Worm (Caenorhabditis elegans) whole organism, L1 larva: ENCODE results near the gene mbk-2.

Source experiments
- C16A3.4 ChIP-seq: fragments of 150-350 bp; optimal IDR thresholded peaks from 2 replicates; lab custom pipeline; 2014; ENCODE audit warnings: missing biosample characterization, missing genetic modification characterization
- C34B4.2 ChIP-seq: sonication (generic microtip); optimal IDR thresholded peaks from 2 replicates; lab custom pipeline; 2017; ENCODE audit warnings: mild to moderate bottlenecking, missing genetic modification characterization, missing compliant biosample characterization
- Y116A8C.19 ChIP-seq: sonication (generic microtip); optimal IDR thresholded peaks from 2 replicates; lab custom pipeline; 2016; ENCODE audit warnings: missing compliant biosample characterization, missing genetic modification characterization, borderline replicate concordance
- aha-1 ChIP-seq: fragments of 150-350 bp; optimal IDR thresholded peaks from 2 replicates; lab custom pipeline; 2014; ENCODE audit warnings: missing biosample characterization, missing genetic modification characterization
- ceh-63 ChIP-seq: fragments of 200-800 bp; sonication (Bioruptor generic); optimal IDR thresholded peaks from 2 replicates; lab custom pipeline; 2018; ENCODE audit warnings: mild to moderate bottlenecking, missing genetic modification characterization, missing compliant biosample characterization
- ceh-8 ChIP-seq: fragments of 200-800 bp; sonication (Bioruptor generic); optimal IDR thresholded peaks from 2 replicates; lab custom pipeline; 2018; ENCODE audit warnings: mild to moderate bottlenecking, missing genetic modification characterization, moderate library complexity, missing compliant biosample characterization
- ceh-88 ChIP-seq: fragments of 200-800 bp; sonication (Bioruptor generic); IDR thresholded peaks from 2 replicates; pipeline ENCODE4 v1.3.6; 2022; ENCODE audit warnings: missing genetic modification characterization, missing compliant biosample characterization
- ces-1 ChIP-seq: fragments of 150-350 bp; optimal IDR thresholded peaks from 2 replicates; lab custom pipeline; 2014; ENCODE audit warnings: missing biosample characterization, missing genetic modification reagents, missing genetic modification characterization
- dsc-1 ChIP-seq: sonication (generic microtip); optimal IDR thresholded peaks from 2 replicates; lab custom pipeline; 2016; ENCODE audit warnings: mild to moderate bottlenecking, missing genetic modification characterization, missing compliant biosample characterization
- efl-1 ChIP-seq, 4 experiments: fragments of 150-350 bp; optimal IDR thresholded peaks in 3 of 4; peaks in 1 of 4; 1 replicate in 1 of 4; 2 replicates in 3 of 4; lab custom pipeline; 2014; ENCODE audit warnings: missing biosample characterization in 2 of 4, missing genetic modification characterization in 2 of 4, missing genetic modification reagents in 2 of 4
- efl-3 ChIP-seq: fragments of 200-800 bp; sonication (Bioruptor generic); optimal IDR thresholded peaks from 2 replicates; lab custom pipeline; 2018; ENCODE audit warnings: mild to moderate bottlenecking, missing genetic modification characterization, missing compliant biosample characterization
- egl-13 ChIP-seq: sonication (generic microtip); optimal IDR thresholded peaks from 2 replicates; lab custom pipeline; 2016; ENCODE audit warnings: missing genotype, missing genetic modification reagents, missing genetic modification characterization, missing compliant biosample characterization
- egl-27 ChIP-seq, 2 experiments: fragments of 150-350 bp in 1 of 2; sonication (generic microtip); optimal IDR thresholded peaks; 3 replicates each; lab custom pipeline; 2017 to 2018; ENCODE audit warnings: missing biosample characterization in 2 of 2, missing genetic modification characterization in 2 of 2, missing genetic modification reagents in 2 of 2
- elt-2 ChIP-seq: sonication (generic microtip); optimal IDR thresholded peaks from 2 replicates; lab custom pipeline; 2016; ENCODE audit warnings: missing genetic modification characterization, mild to moderate bottlenecking, inconsistent platforms, missing compliant biosample characterization, missing genetic modification reagents
- elt-3 ChIP-seq, 6 experiments: fragments of 150-350 bp in 1 of 6; sonication (generic microtip); optimal IDR thresholded peaks; 2 replicates each; lab custom pipeline; 2017 to 2018; ENCODE audit warnings: missing biosample characterization in 6 of 6, missing genetic modification characterization in 6 of 6, inconsistent platforms in 1 of 6
- fkh-8 ChIP-seq: sonication (generic microtip); optimal IDR thresholded peaks from 2 replicates; lab custom pipeline; 2016; ENCODE audit warnings: mild to moderate bottlenecking, missing genetic modification characterization, missing compliant biosample characterization
- grh-1 ChIP-seq: fragments of 200-800 bp; sonication (Bioruptor generic); IDR thresholded peaks from 2 replicates; pipeline ENCODE4 v1.3.6; 2022; ENCODE audit warnings: missing genetic modification reagents, missing genetic modification characterization, missing compliant biosample characterization
- hlh-17 ChIP-seq: fragments of 200-800 bp; sonication (Bioruptor generic); optimal IDR thresholded peaks from 2 replicates; lab custom pipeline; 2018; ENCODE audit warnings: missing genetic modification characterization, mild to moderate bottlenecking, missing compliant biosample characterization, moderate library complexity, borderline replicate concordance
- hlh-4 ChIP-seq: sonication (generic microtip); optimal IDR thresholded peaks from 2 replicates; lab custom pipeline; 2016; ENCODE audit warnings: mild to moderate bottlenecking, missing genetic modification characterization, missing compliant biosample characterization
- isw-1 ChIP-seq: fragments of 200-800 bp; sonication (Bioruptor generic); IDR thresholded peaks from 2 replicates; pipeline ENCODE4 v1.3.6; 2022; ENCODE audit warnings: missing genetic modification characterization, missing compliant biosample characterization
- lin-13 ChIP-seq: fragments of 150-350 bp; optimal IDR thresholded peaks from 2 replicates; lab custom pipeline; 2014; ENCODE audit warnings: missing biosample characterization, missing genetic modification reagents, missing genetic modification characterization
- lin-35 ChIP-seq, 2 experiments: fragments of 150-350 bp; optimal IDR thresholded peaks; 2 replicates each; lab custom pipeline; 2014; ENCODE audit warnings: missing biosample characterization in 2 of 2, missing genetic modification characterization in 2 of 2, missing genetic modification reagents in 2 of 2
- lin-39 ChIP-seq: fragments of 150-350 bp; optimal IDR thresholded peaks from 2 replicates; lab custom pipeline; 2014; ENCODE audit warnings: missing biosample characterization, missing genetic modification reagents, missing genetic modification characterization
- mef-2 ChIP-seq: fragments of 150-350 bp; optimal IDR thresholded peaks from 2 replicates; lab custom pipeline; 2014; ENCODE audit warnings: missing biosample characterization, missing genetic modification characterization
- mep-1 ChIP-seq: fragments of 150-350 bp; optimal IDR thresholded peaks from 2 replicates; lab custom pipeline; 2014; ENCODE audit warnings: missing biosample characterization, missing genetic modification characterization
- nhr-12 ChIP-seq: sonication (generic microtip); optimal IDR thresholded peaks from 2 replicates; lab custom pipeline; 2017; ENCODE audit warnings: missing biosample characterization, missing genetic modification characterization
- nhr-28 ChIP-seq: fragments of 150-350 bp; optimal IDR thresholded peaks from 2 replicates; lab custom pipeline; 2014; ENCODE audit warnings: missing biosample characterization, missing genetic modification characterization
- nhr-47 ChIP-seq: sonication (generic microtip); optimal IDR thresholded peaks from 2 replicates; lab custom pipeline; 2016; ENCODE audit warnings: mild to moderate bottlenecking, missing genetic modification characterization, moderate library complexity, missing compliant biosample characterization
- nhr-71 ChIP-seq: sonication (generic microtip); optimal IDR thresholded peaks from 2 replicates; lab custom pipeline; 2016; ENCODE audit warnings: mild to moderate bottlenecking, missing genetic modification characterization, moderate library complexity, missing compliant biosample characterization
- nhr-77 ChIP-seq: fragments of 150-350 bp; optimal IDR thresholded peaks from 2 replicates; lab custom pipeline; 2014; ENCODE audit warnings: missing biosample characterization, missing genetic modification characterization
- nhr-84 ChIP-seq: sonication (generic microtip); optimal IDR thresholded peaks from 2 replicates; lab custom pipeline; 2017; ENCODE audit warnings: missing biosample characterization, missing genetic modification characterization
- nhr-85 ChIP-seq: sonication (generic microtip); peaks from one replicate; lab custom pipeline; 2016; ENCODE audit warnings: missing genetic modification characterization, inconsistent platforms, missing compliant biosample characterization
- pag-3 ChIP-seq: sonication (generic microtip); optimal IDR thresholded peaks from 2 replicates; lab custom pipeline; 2017; ENCODE audit warnings: missing genetic modification characterization, mild to moderate bottlenecking, missing compliant biosample characterization, antibody characterized with exemption, borderline replicate concordance; ENCODE audit not compliant: insufficient read depth
- pax-3 ChIP-seq: fragments of 200-800 bp; sonication (Bioruptor generic); optimal IDR thresholded peaks from 2 replicates; lab custom pipeline; 2018; ENCODE audit warnings: mild to moderate bottlenecking, missing genetic modification characterization, moderate library complexity, missing compliant biosample characterization
- pqm-1 ChIP-seq: sonication (generic microtip); optimal IDR thresholded peaks from 3 replicates; lab custom pipeline; 2017; ENCODE audit warnings: missing biosample characterization, missing genetic modification characterization
- snpc-4 ChIP-seq: fragments of 150-350 bp; optimal IDR thresholded peaks from 2 replicates; lab custom pipeline; 2014; ENCODE audit warnings: missing biosample characterization, missing genetic modification characterization
- sox-4 ChIP-seq: sonication (generic microtip); optimal IDR thresholded peaks from 2 replicates; lab custom pipeline; 2016; ENCODE audit warnings: missing genetic modification characterization, missing compliant biosample characterization
- sptf-1 ChIP-seq: fragments of 150-350 bp; optimal IDR thresholded peaks from 2 replicates; lab custom pipeline; 2014; ENCODE audit warnings: missing biosample characterization, missing genetic modification characterization
- sup-37 ChIP-seq: fragments of 200-800 bp; sonication (Bioruptor generic); optimal IDR thresholded peaks from 2 replicates; lab custom pipeline; 2018; ENCODE audit warnings: mild to moderate bottlenecking, missing genetic modification characterization, missing compliant biosample characterization
- tbx-2 ChIP-seq: sonication (generic microtip); optimal IDR thresholded peaks from 2 replicates; lab custom pipeline; 2016; ENCODE audit warnings: missing genetic modification characterization, missing compliant biosample characterization
- tlp-1 ChIP-seq: fragments of 150-350 bp; optimal IDR thresholded peaks from 2 replicates; lab custom pipeline; 2014; ENCODE audit warnings: missing biosample characterization, missing genetic modification characterization
- unc-130 ChIP-seq: fragments of 150-350 bp; optimal IDR thresholded peaks from 2 replicates; lab custom pipeline; 2017; ENCODE audit warnings: missing biosample characterization, missing genetic modification characterization, inconsistent platforms
- unc-30 ChIP-seq: sonication (generic microtip); optimal IDR thresholded peaks from 2 replicates; lab custom pipeline; 2017; ENCODE audit warnings: missing biosample characterization, missing genetic modification characterization
- unc-62 ChIP-seq: fragments of 150-350 bp; optimal IDR thresholded peaks from 2 replicates; lab custom pipeline; 2014; ENCODE audit warnings: missing biosample characterization, missing genetic modification reagents, missing genetic modification characterization
- unc-86 ChIP-seq: sonication (generic microtip); optimal IDR thresholded peaks from 2 replicates; lab custom pipeline; 2016; ENCODE audit warnings: missing genetic modification characterization, missing compliant biosample characterization
- unc-98 ChIP-seq: fragments of 200-800 bp; sonication (Bioruptor generic); IDR thresholded peaks from 2 replicates; pipeline ENCODE4 v1.3.6; 2022; ENCODE audit warnings: missing genetic modification characterization, missing compliant biosample characterization
- zip-4 ChIP-seq: fragments of 200-800 bp; sonication (Bioruptor generic); optimal IDR thresholded peaks from 2 replicates; lab custom pipeline; 2018; ENCODE audit warnings: mild to moderate bottlenecking, missing genetic modification characterization, moderate library complexity, missing compliant biosample characterization
- ztf-11 ChIP-seq, 2 experiments: sonication (generic microtip); optimal IDR thresholded peaks; 2 replicates each; lab custom pipeline; 2016 to 2017; ENCODE audit warnings: missing genetic modification characterization in 2 of 2, missing biosample characterization in 1 of 2, missing compliant biosample characterization in 1 of 2

The mbk-2 gene

ce11 chrIV:13021006-13021405, 12.0 kb downstream of the mbk-2 start:
- TF ChIP-seq snpc-4 (tag; lab: Kevin White, UChicago) (no peak), dsc-1 (tag; lab: Kevin White, UChicago) (peak; percentile 74), nhr-85 (tag; lab: Kevin White, UChicago) (no peak), ceh-8 (no peak), lin-39 (tag; lab: Kevin White, UChicago) (no peak), tbx-2 (no peak), ceh-63 (GFP tag; lab: Kevin White, UChicago) (no peak), pag-3 (tag; lab: Kevin White, UChicago) (no peak), mef-2 (tag; lab: Kevin White, UChicago) (no peak), nhr-28 (tag; lab: Kevin White, UChicago) (no peak), nhr-47 (tag; lab: Kevin White, UChicago) (peak; percentile 40), pax-3 (peak; percentile 25), nhr-71 (tag; lab: Kevin White, UChicago) (peak; percentile 6), fkh-8 (tag; lab: Kevin White, UChicago) (peak; percentile 75), egl-13 (peak; percentile 29), unc-98 (no peak), tlp-1 (no peak), C16A3.4 (tag; lab: Kevin White, UChicago) (no peak), nhr-77 (no peak), zip-4 (no peak), ces-1 (GFP tag; lab: Kevin White, UChicago) (no peak), isw-1 (GFP tag; lab: Robert Waterston, UW) (no peak), sox-4 (tag; lab: Kevin White, UChicago) (no peak), pqm-1 (no peak)

ce11 chrIV:13022892-13023291, 13.9 kb downstream of the mbk-2 start:
- TF ChIP-seq Y116A8C.19 (tag; lab: Kevin White, UChicago) (no peak), sup-37 (no peak), pax-3 (no peak), ces-1 (GFP tag; lab: Kevin White, UChicago) (no peak), C34B4.2 (tag; lab: Kevin White, UChicago) (no peak), nhr-12 (tag; lab: Kevin White, UChicago) (no peak), nhr-84 (tag; lab: Kevin White, UChicago) (no peak), snpc-4 (tag; lab: Kevin White, UChicago) (no peak), aha-1 (tag; lab: Kevin White, UChicago) (no peak), mep-1 (tag; lab: Kevin White, UChicago) (no peak), fkh-8 (tag; lab: Kevin White, UChicago) (no peak), lin-35 (GFP tag; optimal IDR thresholded peaks at IDR 0.05; lab: Kevin White, UChicago) (no peak), elt-3 (tag; optimal IDR thresholded peaks at IDR 0.05; lab: Kevin White, UChicago) (no peak), dsc-1 (tag; lab: Kevin White, UChicago) (no peak), unc-62 (GFP tag; lab: Kevin White, UChicago) (no peak), grh-1 (GFP tag; lab: Robert Waterston, UW) (no peak), unc-30 (no peak)
- TF ChIP-seq, all 84 proteins: peak for 0

ce11 chrIV:13025853-13026343, 16.9 kb downstream of the mbk-2 start:
- TF ChIP-seq lin-39 (tag; lab: Kevin White, UChicago) (no peak), ceh-88 (no peak), unc-62 (GFP tag; lab: Kevin White, UChicago) (no peak), ces-1 (GFP tag; lab: Kevin White, UChicago) (no peak), efl-1 (optimal IDR thresholded peaks at IDR 0.05; lab: Kevin White, UChicago) (peak; percentile 15 to 18), efl-1 (GFP tag; optimal IDR thresholded peaks at IDR 0.05 in 1 of 2; lab: Kevin White, UChicago) (peak in 1 of 2 experiments; percentile 86), sptf-1 (tag; lab: Kevin White, UChicago) (no peak), lin-13 (peak; percentile 10), efl-3 (no peak), hlh-4 (tag; lab: Kevin White, UChicago) (no peak), hlh-17 (GFP tag; lab: Kevin White, UChicago) (no peak), nhr-85 (tag; lab: Kevin White, UChicago) (no peak), sox-4 (tag; lab: Kevin White, UChicago) (no peak), unc-30 (no peak), ztf-11 (tag; optimal IDR thresholded peaks at IDR 0.05; lab: Kevin White, UChicago) (no peak), egl-27 (tag; optimal IDR thresholded peaks at IDR 0.05; lab: Kevin White, UChicago) (no peak), elt-2 (tag; lab: Kevin White, UChicago) (no peak), zip-4 (no peak), elt-3 (tag; optimal IDR thresholded peaks at IDR 0.05; lab: Kevin White, UChicago) (no peak), nhr-77 (no peak), egl-13 (peak; percentile 12), sup-37 (no peak), unc-130 (tag; lab: Kevin White, UChicago) (no peak), unc-86 (tag; lab: Kevin White, UChicago) (peak; percentile 41)
